Worm (Caenorhabditis elegans): Measurements from ENCODE around the gene srx-21.

The srx-21 gene

DNA sequence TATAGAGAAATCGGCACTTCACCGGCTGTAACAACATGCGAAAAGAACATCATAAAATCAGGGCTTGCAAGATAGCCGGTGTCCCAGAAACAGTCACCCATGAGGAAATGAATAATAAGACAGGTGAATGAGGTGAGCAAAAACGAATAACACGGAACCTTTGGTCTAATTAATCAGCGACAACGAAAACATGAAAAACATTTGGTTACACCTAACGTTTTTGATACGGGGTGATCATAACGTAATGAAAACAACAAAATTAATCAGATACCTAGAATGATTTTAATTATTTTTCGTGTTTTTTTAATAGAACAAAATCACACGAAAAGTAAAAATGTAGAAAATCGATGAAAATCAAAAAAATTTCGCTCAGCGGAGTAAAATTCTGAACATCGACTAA is 21.0 kb upstream of the srx-21 start, which contains the start of gene srh-245 (continued):
- TF ChIP-seq ztf-3 (GFP tag; optimal IDR thresholded peaks at IDR 0.05) = no peak

ce11 chrV:657678-658077 is 19.2 kb upstream of the srx-21 start, which contains the start of gene srh-246:
srh-246 (minus strand) TSS chrV:657778.
- no peak for TF ChIP-seq mel-28 (tag; optimal IDR thresholded peaks at IDR 0.05; ENCODE audit: borderline replicate concordance)
- TF ChIP-seq nhr-179 (tag; optimal IDR thresholded peaks at IDR 0.05) = no peak
- no peak for TF ChIP-seq F55B11.4 (tag; optimal IDR thresholded peaks at IDR 0.05; ENCODE audit: borderline replicate concordance, insufficient read depth)
- TF ChIP-seq lin-40 (tag; optimal IDR thresholded peaks at IDR 0.05) = no peak
- TF ChIP-seq C17E4.6 (GFP tag; IDR thresholded peaks at IDR 0.05) = no peak
- no peak for TF ChIP-seq ceh-58 (GFP tag; IDR thresholded peaks at IDR 0.05)
- TF ChIP-seq tbx-9 (tag; optimal IDR thresholded peaks at IDR 0.05; ENCODE audit: borderline replicate concordance) = no peak
- no peak for TF ChIP-seq tbp1 (GFP tag; optimal IDR thresholded peaks at IDR 0.05)
- TF ChIP-seq B0261.1 (tag; optimal IDR thresholded peaks at IDR 0.05) = no peak
- TF ChIP-seq nhr-120 (GFP tag; IDR thresholded peaks at IDR 0.05) = no peak
- TF ChIP-seq Y53G8AR.9 (GFP tag; conservative IDR thresholded peaks at IDR 0.05) = no peak
- no peak for TF ChIP-seq F49E8.2 (tag; optimal IDR thresholded peaks at IDR 0.05; ENCODE audit: insufficient read depth)
- TF ChIP-seq ztf-6 (GFP tag; IDR thresholded peaks at IDR 0.05) = no peak
- no peak for TF ChIP-seq dox-1 (GFP tag; IDR thresholded peaks at IDR 0.05)
- TF ChIP-seq nfya-2 (GFP tag; IDR thresholded peaks at IDR 0.05) = no peak
- TF ChIP-seq D2030.7 (GFP tag; IDR thresholded peaks at IDR 0.05) = no peak
- TF ChIP-seq sdz-38 (tag; optimal IDR thresholded peaks at IDR 0.05) = no peak
- no peak for TF ChIP-seq Y56A3A.18 (GFP tag; IDR thresholded peaks at IDR 0.05)
- TF ChIP-seq madf-10 (tag; optimal IDR thresholded peaks at IDR 0.05) = no peak

ce11 chrV:658140-658539 is 18.7 kb upstream of the srx-21 start:
- TF ChIP-seq hsf-1 (GFP tag; IDR thresholded peaks at IDR 0.05) = 0 out of 2 replicates have a peak, but pooled peaks have one; percentile 35
- TF ChIP-seq egrh-3 (GFP tag; IDR thresholded peaks at IDR 0.05) = peak; percentile 92
- peak; percentile 99; the same call in 1 of the 2 replicates for TF ChIP-seq Y53F4B.3 (GFP tag; IDR thresholded peaks at IDR 0.05)
- TF ChIP-seq madf-3 (GFP tag; IDR thresholded peaks at IDR 0.05) = peak; percentile 74; the same call in 1 of the 2 replicates
- TF ChIP-seq ceh-91 (GFP tag; IDR thresholded peaks at IDR 0.05) = peak; percentile 44; the same call in 1 of the 2 replicates

DNA sequence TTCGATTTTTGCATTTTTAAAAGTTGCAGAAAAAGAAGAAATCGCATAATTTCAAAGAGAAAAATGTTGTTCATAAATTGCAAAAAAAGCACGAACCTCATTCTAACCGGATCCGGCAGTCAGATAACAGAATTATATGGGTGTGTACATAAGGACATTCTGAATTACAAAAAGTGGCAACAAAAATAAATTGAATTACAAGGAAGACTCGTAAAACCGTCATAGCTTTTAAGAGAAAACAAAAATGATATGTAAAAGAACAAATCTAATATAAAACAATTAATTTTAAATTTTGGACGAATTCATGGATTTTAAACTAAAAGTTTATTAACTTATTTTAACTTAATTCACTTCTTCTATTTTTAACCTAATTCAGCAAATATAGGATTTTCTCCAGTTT is 16.6 kb upstream of the srx-21 start, which contains the start of gene F31F4.17:
F31F4.17 (minus strand) TSS at position 101 of the 400 bp plus-strand sequence.
- TF ChIP-seq ceh-40 (GFP tag; IDR thresholded peaks at IDR 0.05) = no peak
- TF ChIP-seq unc-62 (GFP tag; optimal IDR thresholded peaks at IDR 0.05) = no peak
- TF ChIP-seq K11D2.4 (GFP tag; IDR thresholded peaks at IDR 0.05) = no peak
- no peak for TF ChIP-seq akir-1 (GFP tag; optimal IDR thresholded peaks at IDR 0.05)
- TF ChIP-seq athp-1 (tag; optimal IDR thresholded peaks at IDR 0.05) = no peak
- no peak for TF ChIP-seq lin-26 (GFP tag; IDR thresholded peaks at IDR 0.05)
- no peak for TF ChIP-seq tlf-1 (GFP tag; optimal IDR thresholded peaks at IDR 0.05)

ce11 chrV:664337-664847 is 12.4 kb upstream of the srx-21 start, which contains the start of the genes F31F4.11 and srh-266:
F31F4.11 (minus strand) TSS chrV:664437.
srh-266 (plus strand) TSS chrV:664797.
- no peak for TF ChIP-seq snpc-3.4 (tag; optimal IDR thresholded peaks at IDR 0.05)
- TF ChIP-seq lir-1 (GFP tag; conservative IDR thresholded peaks at IDR 0.05) = no peak
- TF ChIP-seq zim-3 (tag; optimal IDR thresholded peaks at IDR 0.05) = no peak
- TF ChIP-seq hrde-1 (tag; optimal IDR thresholded peaks at IDR 0.05; ENCODE audit: borderline replicate concordance) = no peak
- TF ChIP-seq lin-35 (GFP tag; optimal IDR thresholded peaks at IDR 0.05) = no peak
